Worm (Caenorhabditis elegans) whole organism, L4 larva: ENCODE measurements around the gene mog-5.

Experiments
- F10B5.3 ChIP-seq: sonication (generic microtip); optimal IDR thresholded peaks from 2 replicates; lab custom pipeline; 2016; ENCODE audit warnings: mild to moderate bottlenecking, missing genetic modification characterization, missing compliant biosample characterization
- F26F4.8 ChIP-seq: fragments of 200-800 bp; sonication (Bioruptor generic); conservative IDR thresholded peaks from 2 replicates; pipeline ENCODE4 v1.3.6; 2022; ENCODE audit warnings: missing genetic modification characterization, missing compliant biosample characterization
- F37D6.2 ChIP-seq: sonication (generic microtip); optimal IDR thresholded peaks from 2 replicates; lab custom pipeline; 2016; ENCODE audit warnings: mild to moderate bottlenecking, missing genetic modification characterization, missing compliant biosample characterization
- F44E2.7 ChIP-seq: fragments of 200-800 bp; sonication (Bioruptor generic); IDR thresholded peaks from 2 replicates; pipeline ENCODE4 v2.1.2; 2022; ENCODE audit warnings: missing genetic modification characterization, missing compliant biosample characterization
- F49E8.2 ChIP-seq: sonication (generic microtip); optimal IDR thresholded peaks from 2 replicates; lab custom pipeline; 2016; ENCODE audit warnings: missing compliant biosample characterization, mild to moderate bottlenecking, missing genetic modification characterization, borderline replicate concordance
- R02D3.7 ChIP-seq: fragments of 150-350 bp; sonication (generic microtip); optimal IDR thresholded peaks from 3 replicates; lab custom pipeline; 2014; ENCODE audit warnings: missing biosample characterization, missing genetic modification characterization
- T20F7.1 ChIP-seq: fragments of 200-800 bp; sonication (Bioruptor generic); optimal IDR thresholded peaks from 2 replicates; lab custom pipeline; 2018; ENCODE audit warnings: mild to moderate bottlenecking, missing genetic modification characterization, missing compliant biosample characterization
- T26A8.4 ChIP-seq: fragments of 200-800 bp; sonication (Bioruptor generic); IDR thresholded peaks from 2 replicates; pipeline ENCODE4 v1.3.6; 2022; ENCODE audit warnings: missing genetic modification characterization, missing compliant biosample characterization
- Y48G9A.11 ChIP-seq: fragments of 200-800 bp; sonication (Bioruptor generic); IDR thresholded peaks from 2 replicates; pipeline ENCODE4 v1.3.6; 2022; ENCODE audit warnings: missing genetic modification reagents, missing genetic modification characterization, missing compliant biosample characterization
- Y75B8A.6 ChIP-seq: fragments of 200-800 bp; sonication (Bioruptor generic); IDR thresholded peaks from 2 replicates; pipeline ENCODE4 v1.3.6; 2022; ENCODE audit warnings: missing genetic modification reagents, missing genetic modification characterization, missing compliant biosample characterization
- aha-1 ChIP-seq: fragments of 150-350 bp; peaks from one replicate; lab custom pipeline; 2014; ENCODE audit warnings: missing biosample characterization, missing genetic modification characterization
- attf-4 ChIP-seq: sonication (generic microtip); optimal IDR thresholded peaks from 3 replicates; lab custom pipeline; 2017; ENCODE audit warnings: missing biosample characterization, missing genetic modification characterization
- ceh-20 ChIP-seq: fragments of 200-800 bp; sonication (Bioruptor generic); IDR thresholded peaks from 2 replicates; pipeline ENCODE4 v1.3.6; 2022; ENCODE audit warnings: missing genetic modification reagents, missing genetic modification characterization, missing compliant biosample characterization
- ceh-32 ChIP-seq: sonication (generic microtip); optimal IDR thresholded peaks from 2 replicates; lab custom pipeline; 2016; ENCODE audit warnings: mild to moderate bottlenecking, missing genetic modification characterization, missing compliant biosample characterization; ENCODE audit not compliant: poor library complexity
- ceh-82 ChIP-seq: sonication (generic microtip); optimal IDR thresholded peaks from 2 replicates; lab custom pipeline; 2017; ENCODE audit warnings: missing biosample characterization, missing genetic modification characterization
- ces-1 ChIP-seq: fragments of 150-350 bp; sonication (generic microtip); optimal IDR thresholded peaks from 4 replicates; lab custom pipeline; 2014; ENCODE audit warnings: missing biosample characterization, missing genetic modification reagents, missing genetic modification characterization
- cey-2 ChIP-seq: sonication (generic microtip); optimal IDR thresholded peaks from 3 replicates; lab custom pipeline; 2017; ENCODE audit warnings: missing genetic modification characterization, mild to moderate bottlenecking, missing compliant biosample characterization, antibody characterized with exemption, borderline replicate concordance; ENCODE audit not compliant: insufficient read depth
- ctbp-1 ChIP-seq: fragments of 200-800 bp; sonication (Bioruptor generic); IDR thresholded peaks from 2 replicates; pipeline ENCODE4 v1.3.6; 2022; ENCODE audit warnings: missing genetic modification reagents, missing genetic modification characterization, missing compliant biosample characterization
- daf-12 ChIP-seq: fragments of 150-350 bp; optimal IDR thresholded peaks from 2 replicates; lab custom pipeline; 2014; ENCODE audit warnings: missing biosample characterization, missing genetic modification reagents, missing genetic modification characterization
- daf-19 ChIP-seq: fragments of 200-800 bp; sonication (Bioruptor generic); conservative IDR thresholded peaks from 2 replicates; pipeline ENCODE4 v1.3.6; 2022; ENCODE audit warnings: missing genetic modification characterization, missing compliant biosample characterization
- dmd-8 ChIP-seq: fragments of 200-800 bp; sonication (Bioruptor generic); IDR thresholded peaks from 2 replicates; pipeline ENCODE4 v1.3.6; 2022; ENCODE audit warnings: missing genetic modification characterization, missing compliant biosample characterization
- dmd-9 ChIP-seq: fragments of 200-800 bp; sonication (Bioruptor generic); IDR thresholded peaks from 2 replicates; pipeline ENCODE4 v1.3.6; 2022; ENCODE audit warnings: missing genetic modification reagents, missing genetic modification characterization, missing compliant biosample characterization
- dpl-1 ChIP-seq: fragments of 150-350 bp; optimal IDR thresholded peaks from 2 replicates; lab custom pipeline; 2014; ENCODE audit warnings: missing biosample characterization, missing genetic modification reagents, missing genetic modification characterization
- dve-1 ChIP-seq: sonication (generic microtip); optimal IDR thresholded peaks from 2 replicates; lab custom pipeline; 2017; ENCODE audit warnings: antibody characterized with exemption, mild to moderate bottlenecking, missing genetic modification characterization, missing compliant biosample characterization; ENCODE audit not compliant: insufficient read depth
- egl-27 ChIP-seq: sonication (generic microtip); optimal IDR thresholded peaks from 3 replicates; lab custom pipeline; 2017; ENCODE audit warnings: missing biosample characterization, missing genetic modification reagents, missing genetic modification characterization
- fkh-10 ChIP-seq: fragments of 150-350 bp; optimal IDR thresholded peaks from 2 replicates; lab custom pipeline; 2014; ENCODE audit warnings: missing biosample characterization, missing genetic modification reagents, missing genetic modification characterization
- gei-8 ChIP-seq: fragments of 200-800 bp; sonication (Bioruptor generic); optimal IDR thresholded peaks from 2 replicates; lab custom pipeline; 2018; ENCODE audit warnings: mild to moderate bottlenecking, missing genetic modification characterization, missing compliant biosample characterization
- hlh-11 ChIP-seq: fragments of 200-800 bp; sonication (Bioruptor generic); optimal IDR thresholded peaks from 2 replicates; lab custom pipeline; 2018; ENCODE audit warnings: mild to moderate bottlenecking, missing genetic modification characterization, missing compliant biosample characterization
- lin-1 ChIP-seq: fragments of 200-800 bp; sonication (Bioruptor generic); IDR thresholded peaks from 2 replicates; pipeline ENCODE4 v1.3.6; 2022; ENCODE audit warnings: missing genetic modification reagents, missing genetic modification characterization, missing compliant biosample characterization
- lin-13 ChIP-seq: fragments of 150-350 bp; optimal IDR thresholded peaks from 2 replicates; lab custom pipeline; 2014; ENCODE audit warnings: missing biosample characterization, missing genetic modification reagents, missing genetic modification characterization
- lin-15B ChIP-seq: fragments of 150-350 bp; sonication (generic microtip); optimal IDR thresholded peaks from 3 replicates; lab custom pipeline; 2014; ENCODE audit warnings: missing biosample characterization, missing genetic modification characterization
- lin-38 ChIP-seq: fragments of 200-800 bp; sonication (Bioruptor generic); IDR thresholded peaks from 2 replicates; pipeline ENCODE4 v1.3.6; 2022; ENCODE audit warnings: missing genetic modification reagents, missing genetic modification characterization, missing compliant biosample characterization
- lin-39 ChIP-seq: fragments of 150-350 bp; optimal IDR thresholded peaks from 2 replicates; lab custom pipeline; 2014; ENCODE audit warnings: missing biosample characterization, missing genetic modification reagents, missing genetic modification characterization
- lsy-2 ChIP-seq, 2 experiments: fragments of 150-350 bp in 1 of 2; sonication (generic microtip) in 1 of 2; optimal IDR thresholded peaks; 2 replicates each; lab custom pipeline; 2014 to 2017; ENCODE audit warnings: missing biosample characterization in 2 of 2, missing genetic modification characterization in 2 of 2
- mdt-29 ChIP-seq: fragments of 200-800 bp; sonication (Bioruptor generic); IDR thresholded peaks from 2 replicates; pipeline ENCODE4 v1.3.6; 2022; ENCODE audit warnings: missing genetic modification reagents, missing genetic modification characterization, missing compliant biosample characterization
- mep-1 ChIP-seq: fragments of 150-350 bp; sonication (generic microtip); optimal IDR thresholded peaks from 3 replicates; lab custom pipeline; 2014; ENCODE audit warnings: missing biosample characterization, missing genetic modification characterization
- nhr-111 ChIP-seq: fragments of 200-800 bp; sonication (Bioruptor generic); optimal IDR thresholded peaks from 2 replicates; lab custom pipeline; 2018; ENCODE audit warnings: mild to moderate bottlenecking, missing genetic modification characterization, missing compliant biosample characterization
- nhr-237 ChIP-seq: sonication (generic microtip); optimal IDR thresholded peaks from 2 replicates; lab custom pipeline; 2017; ENCODE audit warnings: missing biosample characterization, missing genetic modification characterization
- nhr-25 ChIP-seq: sonication (generic microtip); optimal IDR thresholded peaks from 2 replicates; lab custom pipeline; 2017; ENCODE audit warnings: missing genetic modification characterization, mild to moderate bottlenecking, missing compliant biosample characterization, antibody characterized with exemption, moderate library complexity, borderline replicate concordance; ENCODE audit not compliant: insufficient read depth
- nhr-41 ChIP-seq: fragments of 200-800 bp; sonication (Bioruptor generic); IDR thresholded peaks from 2 replicates; pipeline ENCODE4 v1.3.6; 2022; ENCODE audit warnings: missing genetic modification reagents, missing genetic modification characterization, missing compliant biosample characterization
- nhr-48 ChIP-seq: sonication (generic microtip); optimal IDR thresholded peaks from 2 replicates; lab custom pipeline; 2016; ENCODE audit warnings: mild to moderate bottlenecking, missing genetic modification characterization, missing compliant biosample characterization
- rbr-2 ChIP-seq: sonication (generic microtip); optimal IDR thresholded peaks from 2 replicates; lab custom pipeline; 2016; ENCODE audit warnings: missing genotype, missing genetic modification characterization, missing compliant biosample characterization
- snpc-1.2 ChIP-seq: fragments of 200-800 bp; sonication (Bioruptor generic); IDR thresholded peaks from 2 replicates; pipeline ENCODE4 v1.3.6; 2022; ENCODE audit warnings: missing genetic modification reagents, missing genetic modification characterization, missing compliant biosample characterization
- snpc-4 ChIP-seq: fragments of 150-350 bp; optimal IDR thresholded peaks from 2 replicates; lab custom pipeline; 2014; ENCODE audit warnings: missing biosample characterization, missing genetic modification characterization
- spr-3 ChIP-seq: fragments of 200-800 bp; sonication (Bioruptor generic); optimal IDR thresholded peaks from 2 replicates; lab custom pipeline; 2018; ENCODE audit warnings: mild to moderate bottlenecking, missing genetic modification characterization, missing compliant biosample characterization
- unc-39 ChIP-seq: sonication (generic microtip); optimal IDR thresholded peaks from 2 replicates; lab custom pipeline; 2017; ENCODE audit warnings: missing biosample characterization, missing genetic modification characterization
- unc-62 ChIP-seq, 3 experiments: fragments of 150-350 bp in 1 of 3; sonication (generic microtip); optimal IDR thresholded peaks in 2 of 3; peaks in 1 of 3; 1 replicate in 1 of 3; 2 replicates in 2 of 3; lab custom pipeline; 2014 to 2017; ENCODE audit warnings: missing biosample characterization in 3 of 3, missing genetic modification characterization in 3 of 3, missing genetic modification reagents in 3 of 3, missing genotype in 1 of 3
- zag-1 ChIP-seq: fragments of 150-350 bp; optimal IDR thresholded peaks from 2 replicates; lab custom pipeline; 2014; ENCODE audit warnings: missing biosample characterization, missing genetic modification characterization
- zfp-2 ChIP-seq: sonication (generic microtip); optimal IDR thresholded peaks from 2 replicates; lab custom pipeline; 2016; ENCODE audit warnings: mild to moderate bottlenecking, missing genetic modification characterization, missing compliant biosample characterization
- zip-2 ChIP-seq: fragments of 150-350 bp; optimal IDR thresholded peaks from 2 replicates; lab custom pipeline; 2014; ENCODE audit warnings: missing biosample characterization, missing genetic modification characterization
- ztf-7 ChIP-seq: fragments of 150-350 bp; optimal IDR thresholded peaks from 2 replicates; lab custom pipeline; 2014; ENCODE audit warnings: missing biosample characterization, missing genetic modification characterization

mog-5 gene

ce11 chrII:5379614-5380077 lies 19.7 kb upstream of the mog-5 start, which contains the start of gene pkc-3 (continued):
- TF ChIP-seq zip-2 (tag; lab: Kevin White, UChicago) (no peak), fkh-10 (GFP tag; lab: Kevin White, UChicago) (no peak), hlh-11 (tag; lab: Kevin White, UChicago) (peak; percentile 93), daf-12 (no peak), snpc-4 (tag; lab: Kevin White, UChicago) (no peak), nhr-41 (peak; percentile 87), lin-39 (no peak), F37D6.2 (tag; lab: Kevin White, UChicago) (no peak), lin-15B (tag; lab: Kevin White, UChicago) (no peak), ztf-7 (no peak), dve-1 (tag; lab: Kevin White, UChicago) (peak; percentile 85), attf-4 (tag; lab: Kevin White, UChicago) (no peak), dmd-8 (GFP tag; lab: Robert Waterston, UW) (0 out of 2 replicates have a peak, but pooled peaks have one; percentile 52), dpl-1 (GFP tag; lab: Kevin White, UChicago) (peak; percentile 38), T20F7.1 (GFP tag; lab: Kevin White, UChicago) (peak; percentile 76), zag-1 (tag; lab: Kevin White, UChicago) (no peak), cey-2 (tag; lab: Kevin White, UChicago) (no peak), F49E8.2 (tag; lab: Kevin White, UChicago) (no peak), nhr-237 (tag; lab: Kevin White, UChicago) (no peak), nhr-111 (no peak), ces-1 (GFP tag; lab: Kevin White, UChicago) (no peak), unc-62 (GFP tag; optimal IDR thresholded peaks at IDR 0.05 in 1 of 2; lab: Kevin White, UChicago) (peak in 1 of 2 experiments; percentile 19), unc-62 (tag; optimal IDR thresholded peaks at IDR 0.05; lab: Kevin White, UChicago) (no peak), nhr-48 (tag; lab: Kevin White, UChicago) (no peak), ceh-32 (no peak), zfp-2 (no peak), lin-13 (GFP tag; lab: Kevin White, UChicago) (peak; percentile 54), T26A8.4 (peak; percentile 78), unc-39 (no peak), gei-8 (peak; percentile 77), nhr-25 (tag; lab: Kevin White, UChicago) (peak; percentile 95), ctbp-1 (GFP tag; lab: Robert Waterston, UW) (no peak), rbr-2 (tag; lab: Kevin White, UChicago) (peak; percentile 46), R02D3.7 (tag; lab: Kevin White, UChicago) (no peak), F44E2.7 (no peak), lin-1 (GFP tag; lab: Robert Waterston, UW) (0 out of 2 replicates have a peak, but pooled peaks have one; percentile 53), daf-19 (GFP tag; lab: Robert Waterston, UW) (no peak), mdt-29 (GFP tag; lab: Robert Waterston, UW) (0 out of 2 replicates have a peak, but pooled peaks have one; percentile 20), dmd-9 (GFP tag; lab: Robert Waterston, UW) (no peak), lsy-2 (tag; optimal IDR thresholded peaks at IDR 0.05; lab: Kevin White, UChicago) (peak; percentile 40 to 74), ceh-20 (GFP tag; lab: Robert Waterston, UW) (no peak), mep-1 (peak; percentile 86), ceh-82 (tag; lab: Kevin White, UChicago) (no peak), aha-1 (tag; lab: Kevin White, UChicago) (peak; percentile 99), lin-38 (GFP tag; lab: Robert Waterston, UW) (peak; percentile 79), Y75B8A.6 (GFP tag; lab: Robert Waterston, UW) (0 out of 2 replicates have a peak, but pooled peaks have one; percentile 27), spr-3 (GFP tag; lab: Kevin White, UChicago) (peak; percentile 42), F26F4.8 (no peak), F10B5.3 (tag; lab: Kevin White, UChicago) (no peak), egl-27 (tag; lab: Kevin White, UChicago) (no peak), Y48G9A.11 (GFP tag; lab: Robert Waterston, UW) (no peak), snpc-1.2 (peak; percentile 58; the same call in 1 of the 2 replicates)
